Fruit fly (Drosophila melanogaster) whole organism, embryonic: ENCODE measurements around the gene CG15431.

Experiments
- ATbp ChIP-seq: fragments of 200-800 bp; sonication (Bioruptor generic); optimal IDR thresholded peaks from 2 replicates; lab custom pipeline; 2017; ENCODE audit warnings: missing biosample characterization, mild to moderate bottlenecking, missing genetic modification characterization, missing genetic modification reagents
- CG12744 ChIP-seq: fragments of 200-800 bp; sonication (Bioruptor generic); optimal IDR thresholded peaks from 2 replicates; lab custom pipeline; 2016; ENCODE audit warnings: missing biosample characterization, missing genetic modification characterization
- CG1603 ChIP-seq: fragments of 200-800 bp; sonication (Bioruptor generic); optimal IDR thresholded peaks from 2 replicates; lab custom pipeline; 2019; ENCODE audit warnings: missing biosample characterization, mild to moderate bottlenecking, missing genetic modification characterization, moderate library complexity
- CG18011 ChIP-seq: fragments of 200-800 bp; sonication (Bioruptor generic); optimal IDR thresholded peaks from 2 replicates; lab custom pipeline; 2017; ENCODE audit warnings: missing biosample characterization, missing genetic modification characterization, mild to moderate bottlenecking, moderate library complexity, missing genotype
- CG18764 ChIP-seq: fragments of 200-800 bp; sonication (Bioruptor generic); optimal IDR thresholded peaks from 3 replicates; lab custom pipeline; 2016; ENCODE audit warnings: missing biosample characterization, missing genetic modification characterization
- CG2116 ChIP-seq: fragments of 200-800 bp; sonication (Bioruptor generic); optimal IDR thresholded peaks from 3 replicates; lab custom pipeline; 2018; ENCODE audit warnings: missing biosample characterization, mild to moderate bottlenecking, missing genetic modification characterization
- CG2199 ChIP-seq: fragments of 200-800 bp; sonication (Bioruptor generic); IDR thresholded peaks from 3 replicates; pipeline ENCODE4 v1.3.6; 2022; ENCODE audit warnings: missing biosample characterization, missing genetic modification characterization
- CG31224 ChIP-seq: fragments of 200-800 bp; sonication (Bioruptor generic); IDR thresholded peaks from 2 replicates; pipeline ENCODE4 v1.3.6; 2022; ENCODE audit warnings: missing biosample characterization, missing genetic modification characterization
- CG34376 ChIP-seq: fragments of 200-800 bp; sonication (Bioruptor generic); optimal IDR thresholded peaks from 2 replicates; lab custom pipeline; 2018; ENCODE audit warnings: missing biosample characterization, mild to moderate bottlenecking, missing genetic modification characterization
- CG4360 ChIP-seq: fragments of 200-800 bp; sonication (Bioruptor generic); IDR thresholded peaks from 2 replicates; pipeline ENCODE4 v1.3.6; 2022; ENCODE audit warnings: missing biosample characterization, missing genetic modification characterization
- CG4854 ChIP-seq: fragments of 200-800 bp; sonication (Bioruptor generic); optimal IDR thresholded peaks from 2 replicates; lab custom pipeline; 2016; ENCODE audit warnings: missing biosample characterization, missing genetic modification characterization, inconsistent platforms
- CG6254 ChIP-seq: fragments of 200-800 bp; sonication (Bioruptor generic); optimal IDR thresholded peaks from 3 replicates; lab custom pipeline; 2017; ENCODE audit warnings: mild to moderate bottlenecking, missing biosample characterization, missing genetic modification reagents, missing genetic modification characterization
- CG6813 ChIP-seq: fragments of 200-800 bp; sonication (Bioruptor generic); optimal IDR thresholded peaks from 2 replicates; lab custom pipeline; 2017; ENCODE audit warnings: missing biosample characterization, missing genetic modification characterization, mild to moderate bottlenecking, moderate library complexity, missing genetic modification reagents
- CG7556 ChIP-seq: fragments of 200-800 bp; sonication (Bioruptor generic); optimal IDR thresholded peaks from 2 replicates; lab custom pipeline; 2017; ENCODE audit warnings: missing biosample characterization, mild to moderate bottlenecking, missing genetic modification characterization
- CG9932 ChIP-seq: fragments of 200-800 bp; sonication (Bioruptor generic); IDR thresholded peaks from 2 replicates; pipeline ENCODE4 v1.3.6; 2022; ENCODE audit warnings: missing biosample characterization, missing genetic modification characterization
- Dad ChIP-seq: fragments of 200-800 bp; sonication (Bioruptor generic); optimal IDR thresholded peaks from 3 replicates; lab custom pipeline; 2016; ENCODE audit warnings: missing biosample characterization, missing genetic modification characterization
- Dip3 ChIP-seq: fragments of 200-800 bp; sonication (Bioruptor generic); optimal IDR thresholded peaks from 3 replicates; lab custom pipeline; 2016; ENCODE audit warnings: missing biosample characterization, missing genetic modification characterization
- Doc2 ChIP-seq: fragments of 200-800 bp; sonication (Bioruptor generic); IDR thresholded peaks from 2 replicates; pipeline ENCODE4 v1.3.6; 2022; ENCODE audit warnings: missing biosample characterization, missing genetic modification characterization
- Jarid2 ChIP-seq: fragments of 200-800 bp; sonication (Bioruptor generic); optimal IDR thresholded peaks from 3 replicates; lab custom pipeline; 2017; ENCODE audit warnings: mild to moderate bottlenecking, missing biosample characterization, missing genetic modification reagents, missing genetic modification characterization
- Mad ChIP-seq: fragments of 200-800 bp; sonication (Bioruptor generic); optimal IDR thresholded peaks from 2 replicates; lab custom pipeline; 2016; ENCODE audit warnings: missing biosample characterization, missing genetic modification characterization
- NC2α ChIP-seq: fragments of 200-800 bp; sonication (Bioruptor generic); optimal IDR thresholded peaks from 2 replicates; lab custom pipeline; 2016; ENCODE audit warnings: missing biosample characterization, missing genetic modification characterization
- Oaz ChIP-seq: fragments of 200-800 bp; sonication (Bioruptor generic); IDR thresholded peaks from 2 replicates; pipeline ENCODE4 v1.3.6; 2022; ENCODE audit warnings: missing biosample characterization, missing genetic modification characterization
- PHDP ChIP-seq: fragments of 200-800 bp; sonication (Bioruptor generic); optimal IDR thresholded peaks from 3 replicates; lab custom pipeline; 2018; ENCODE audit warnings: missing biosample characterization, mild to moderate bottlenecking, missing genetic modification characterization, moderate library complexity
- Tbp ChIP-seq: fragments of >200 bp; optimal IDR thresholded peaks from 2 replicates; lab custom pipeline; 2018; ENCODE audit warnings: missing biosample characterization, missing genetic modification characterization
- Usf ChIP-seq: fragments of 200-800 bp; sonication (Bioruptor generic); optimal IDR thresholded peaks from 2 replicates; lab custom pipeline; 2017; ENCODE audit warnings: missing genotype, missing biosample characterization, missing genetic modification characterization
- Vsx1 ChIP-seq: fragments of 200-800 bp; sonication (Bioruptor generic); optimal IDR thresholded peaks from 2 replicates; lab custom pipeline; 2017; ENCODE audit warnings: missing biosample characterization, mild to moderate bottlenecking, missing genetic modification characterization, missing genetic modification reagents
- Xbp1 ChIP-seq: fragments of 200-800 bp; sonication (Bioruptor generic); optimal IDR thresholded peaks from 3 replicates; lab custom pipeline; 2016; ENCODE audit warnings: missing biosample characterization, mild to moderate bottlenecking, missing genetic modification characterization
- ap ChIP-seq: fragments of 200-800 bp; sonication (Bioruptor generic); IDR thresholded peaks from 2 replicates; pipeline ENCODE4 v1.3.6; 2022; ENCODE audit warnings: missing biosample characterization, missing genetic modification characterization
- az2 ChIP-seq: fragments of 200-800 bp; sonication (Bioruptor generic); optimal IDR thresholded peaks from 3 replicates; lab custom pipeline; 2016; ENCODE audit warnings: missing biosample characterization, missing genetic modification characterization
- bigmax ChIP-seq: fragments of 200-800 bp; sonication (Bioruptor generic); optimal IDR thresholded peaks from 2 replicates; lab custom pipeline; 2018; ENCODE audit warnings: missing biosample characterization, mild to moderate bottlenecking, missing genetic modification characterization
- cad ChIP-seq: fragments of >200 bp; optimal IDR thresholded peaks from 2 replicates; lab custom pipeline; 2017; ENCODE audit warnings: missing biosample characterization, missing genetic modification characterization
- caup ChIP-seq: fragments of 200-800 bp; sonication (Bioruptor generic); optimal IDR thresholded peaks from 3 replicates; lab custom pipeline; 2017; ENCODE audit warnings: missing biosample characterization, mild to moderate bottlenecking, missing genetic modification characterization, moderate library complexity; ENCODE audit not compliant: severe bottlenecking
- chif ChIP-seq, 2 experiments: fragments of 200-800 bp; sonication (Bioruptor generic); optimal IDR thresholded peaks; 3 replicates each; lab custom pipeline; 2016; ENCODE audit warnings: missing biosample characterization in 2 of 2, missing genetic modification characterization in 2 of 2
- ci ChIP-seq: fragments of 200-800 bp; sonication (Bioruptor generic); IDR thresholded peaks from 3 replicates; pipeline ENCODE4 v1.3.6; 2022; ENCODE audit warnings: missing biosample characterization, missing genetic modification characterization
- dan ChIP-seq: fragments of 200-800 bp; sonication (Bioruptor generic); IDR thresholded peaks from 2 replicates; pipeline ENCODE4 v1.3.6; 2022; ENCODE audit warnings: missing biosample characterization, missing genetic modification characterization
- dimm ChIP-seq: fragments of 200-800 bp; sonication (Bioruptor generic); IDR thresholded peaks from 2 replicates; pipeline ENCODE4 v1.3.6; 2022; ENCODE audit warnings: missing biosample characterization, missing genetic modification characterization
- emc ChIP-seq: fragments of 200-800 bp; sonication (Bioruptor generic); optimal IDR thresholded peaks from 2 replicates; lab custom pipeline; 2016; ENCODE audit warnings: missing biosample characterization, missing genetic modification characterization
- gsb ChIP-seq: fragments of 200-800 bp; sonication (Bioruptor generic); IDR thresholded peaks from 2 replicates; pipeline ENCODE4 v1.3.6; 2022; ENCODE audit warnings: missing biosample characterization, missing genetic modification characterization
- ind ChIP-seq: fragments of 200-800 bp; sonication (Bioruptor generic); optimal IDR thresholded peaks from 3 replicates; lab custom pipeline; 2016; ENCODE audit warnings: missing biosample characterization, missing genetic modification characterization
- jumu ChIP-seq: fragments of 200-800 bp; sonication (Bioruptor generic); optimal IDR thresholded peaks from 3 replicates; lab custom pipeline; 2016; ENCODE audit warnings: missing biosample characterization, missing genetic modification characterization
- ken ChIP-seq: fragments of 200-800 bp; sonication (Bioruptor generic); IDR thresholded peaks from 3 replicates; pipeline ENCODE4 v1.3.6; 2022; ENCODE audit warnings: missing biosample characterization, missing genetic modification characterization
- kni ChIP-seq: fragments of 200-800 bp; sonication (Bioruptor generic); optimal IDR thresholded peaks from 3 replicates; lab custom pipeline; 2017; ENCODE audit warnings: mild to moderate bottlenecking, missing biosample characterization, missing genetic modification reagents, missing genetic modification characterization
- lab ChIP-seq: fragments of 200-800 bp; sonication (Bioruptor generic); optimal IDR thresholded peaks from 3 replicates; lab custom pipeline; 2017; ENCODE audit warnings: missing biosample characterization, missing genetic modification characterization, mild to moderate bottlenecking, moderate library complexity, missing genetic modification reagents
- maf-S ChIP-seq: fragments of 200-800 bp; sonication (Bioruptor generic); optimal IDR thresholded peaks from 2 replicates; lab custom pipeline; 2016; ENCODE audit warnings: missing biosample characterization, missing genetic modification characterization
- mam ChIP-seq: fragments of 200-800 bp; sonication (Bioruptor generic); optimal IDR thresholded peaks from 3 replicates; lab custom pipeline; 2016; ENCODE audit warnings: missing biosample characterization, missing genetic modification characterization
- repo ChIP-seq: fragments of 200-800 bp; sonication (Bioruptor generic); optimal IDR thresholded peaks from 2 replicates; lab custom pipeline; 2016; ENCODE audit warnings: missing biosample characterization, missing genetic modification characterization
- stwl ChIP-seq: fragments of 200-800 bp; sonication (Bioruptor generic); optimal IDR thresholded peaks from 3 replicates; lab custom pipeline; 2018; ENCODE audit warnings: missing biosample characterization, mild to moderate bottlenecking, missing genetic modification characterization, moderate library complexity
- tna ChIP-seq: fragments of 200-800 bp; sonication (Bioruptor generic); IDR thresholded peaks from 2 replicates; pipeline ENCODE4 v1.3.6; 2022; ENCODE audit warnings: missing biosample characterization, missing genetic modification characterization; ENCODE audit not compliant: partially characterized antibody
- ttk ChIP-seq: fragments of 200-800 bp; sonication (Bioruptor generic); IDR thresholded peaks from 2 replicates; pipeline ENCODE4 v2.1.2; 2022; ENCODE audit warnings: missing biosample characterization, missing genetic modification characterization

The CG15431 gene

dm6 chr2L:4440881-4441737, at the start of gene CG15431:
TSS of gene CG15431 (minus strand) at chr2L:4441282.
- TF ChIP-seq CG18011 (GFP tag; lab: Kevin White, UChicago) (peak; percentile 25), CG6254 (GFP tag; lab: Kevin White, UChicago) (peak; percentile 8), az2 (GFP tag; lab: Kevin White, UChicago) (peak; percentile 52), CG18764 (peak; percentile 17), Tbp (GFP tag; lab: Kevin White, UChicago) (no peak), CG31224 (GFP tag; lab: Robert Waterston, UW) (peak; percentile 37; the same call in 1 of the 2 replicates), ATbp (peak; percentile 67), ind (GFP tag; lab: Kevin White, UChicago) (peak; percentile 50), chif (GFP tag; optimal IDR thresholded peaks at IDR 0.05; lab: Kevin White, UChicago) (peak in 1 of 2 experiments; percentile 3), CG2199 (GFP tag; lab: Robert Waterston, UW) (no peak; the same call in 2 of the 3 replicates), CG1603 (peak; percentile 27), Vsx1 (GFP tag; lab: Kevin White, UChicago) (no peak), Jarid2 (GFP tag; lab: Kevin White, UChicago) (peak; percentile 82), ci (GFP tag; lab: Robert Waterston, UW) (peak; percentile 68; the same call in 1 of the 3 replicates), dimm (GFP tag; lab: Robert Waterston, UW) (no peak), Dip3 (GFP tag; lab: Kevin White, UChicago) (no peak), Usf (GFP tag; lab: Kevin White, UChicago) (no peak), CG34376 (GFP tag; lab: Kevin White, UChicago) (no peak), CG2116 (GFP tag; lab: Kevin White, UChicago) (peak; percentile 13), maf-S (GFP tag; lab: Kevin White, UChicago) (no peak), CG6813 (GFP tag; lab: Kevin White, UChicago) (peak; percentile 66), stwl (tag; lab: Kevin White, UChicago) (no peak), mam (peak; percentile 44), CG12744 (GFP tag; lab: Kevin White, UChicago) (peak; percentile 25), PHDP (peak; percentile 64), ap (no peak), tna (GFP tag; lab: Robert Waterston, UW) (no peak), emc (GFP tag; lab: Kevin White, UChicago) (no peak), CG7556 (GFP tag; lab: Kevin White, UChicago) (peak; percentile 79), CG4854 (peak; percentile 41), CG4360 (no peak), ken (GFP tag; lab: Robert Waterston, UW) (0 out of 3 replicates have a peak, but pooled peaks have one; percentile 42), Xbp1 (GFP tag; lab: Kevin White, UChicago) (peak; percentile 65), Mad (GFP tag; lab: Kevin White, UChicago) (peak; percentile 41), repo (GFP tag; lab: Kevin White, UChicago) (no peak), dan (no peak), Oaz (GFP tag; lab: Robert Waterston, UW) (peak; percentile 35; the same call in 1 of the 2 replicates), ttk (GFP tag; lab: Robert Waterston, UW) (peak; percentile 57), jumu (GFP tag; lab: Kevin White, UChicago) (no peak), lab (peak; percentile 82), NC2α (GFP tag; lab: Kevin White, UChicago) (no peak), caup (GFP tag; lab: Kevin White, UChicago) (peak; percentile 70), gsb (GFP tag; lab: Robert Waterston, UW) (peak; percentile 29; the same call in 1 of the 2 replicates), kni (GFP tag; lab: Kevin White, UChicago) (no peak), Doc2 (no peak), CG9932 (GFP tag; lab: Robert Waterston, UW) (peak; percentile 61), Dad (GFP tag; lab: Kevin White, UChicago) (no peak), cad (GFP tag; lab: Kevin White, UChicago) (no peak), bigmax (no peak)
